Worm (Caenorhabditis elegans) whole organism, L4 larva: Measurements from ENCODE around the gene ZK355.8.

Experiments used
- F10B5.3 ChIP-seq: sonication (generic microtip); optimal IDR thresholded peaks from 2 replicates; lab custom pipeline; 2016; ENCODE audit warnings: mild to moderate bottlenecking, missing genetic modification characterization, missing compliant biosample characterization
- F26F4.8 ChIP-seq: fragments of 200-800 bp; sonication (Bioruptor generic); conservative IDR thresholded peaks from 2 replicates; pipeline ENCODE4 v1.3.6; 2022; ENCODE audit warnings: missing genetic modification characterization, missing compliant biosample characterization
- F37D6.2 ChIP-seq: sonication (generic microtip); optimal IDR thresholded peaks from 2 replicates; lab custom pipeline; 2016; ENCODE audit warnings: mild to moderate bottlenecking, missing genetic modification characterization, missing compliant biosample characterization
- F44E2.7 ChIP-seq: fragments of 200-800 bp; sonication (Bioruptor generic); IDR thresholded peaks from 2 replicates; pipeline ENCODE4 v2.1.2; 2022; ENCODE audit warnings: missing genetic modification characterization, missing compliant biosample characterization
- F49E8.2 ChIP-seq: sonication (generic microtip); optimal IDR thresholded peaks from 2 replicates; lab custom pipeline; 2016; ENCODE audit warnings: missing compliant biosample characterization, mild to moderate bottlenecking, missing genetic modification characterization, borderline replicate concordance
- R02D3.7 ChIP-seq: fragments of 150-350 bp; sonication (generic microtip); optimal IDR thresholded peaks from 3 replicates; lab custom pipeline; 2014; ENCODE audit warnings: missing biosample characterization, missing genetic modification characterization
- Y48G9A.11 ChIP-seq: fragments of 200-800 bp; sonication (Bioruptor generic); IDR thresholded peaks from 2 replicates; pipeline ENCODE4 v1.3.6; 2022; ENCODE audit warnings: missing genetic modification reagents, missing genetic modification characterization, missing compliant biosample characterization
- Y5F2A.4 ChIP-seq: fragments of 200-800 bp; sonication (Bioruptor generic); optimal IDR thresholded peaks from 2 replicates; lab custom pipeline; 2018; ENCODE audit warnings: mild to moderate bottlenecking, missing genetic modification characterization, missing compliant biosample characterization
- Y75B8A.6 ChIP-seq: fragments of 200-800 bp; sonication (Bioruptor generic); IDR thresholded peaks from 2 replicates; pipeline ENCODE4 v1.3.6; 2022; ENCODE audit warnings: missing genetic modification reagents, missing genetic modification characterization, missing compliant biosample characterization
- attf-4 ChIP-seq: sonication (generic microtip); optimal IDR thresholded peaks from 3 replicates; lab custom pipeline; 2017; ENCODE audit warnings: missing biosample characterization, missing genetic modification characterization
- ceh-20 ChIP-seq: fragments of 200-800 bp; sonication (Bioruptor generic); IDR thresholded peaks from 2 replicates; pipeline ENCODE4 v1.3.6; 2022; ENCODE audit warnings: missing genetic modification reagents, missing genetic modification characterization, missing compliant biosample characterization
- ceh-62 ChIP-seq: sonication (generic microtip); optimal IDR thresholded peaks from 2 replicates; lab custom pipeline; 2017; ENCODE audit warnings: missing biosample characterization, missing genetic modification characterization
- ceh-82 ChIP-seq: sonication (generic microtip); optimal IDR thresholded peaks from 2 replicates; lab custom pipeline; 2017; ENCODE audit warnings: missing biosample characterization, missing genetic modification characterization
- cey-2 ChIP-seq: sonication (generic microtip); optimal IDR thresholded peaks from 3 replicates; lab custom pipeline; 2017; ENCODE audit warnings: missing genetic modification characterization, mild to moderate bottlenecking, missing compliant biosample characterization, antibody characterized with exemption, borderline replicate concordance; ENCODE audit not compliant: insufficient read depth
- daf-16 ChIP-seq, 3 experiments: sonication (generic microtip); optimal IDR thresholded peaks; 2 replicates each; lab custom pipeline; 2016 to 2017; ENCODE audit warnings: missing genetic modification characterization in 3 of 3, missing genetic modification reagents in 3 of 3, mild to moderate bottlenecking in 2 of 3, missing compliant biosample characterization in 2 of 3, missing biosample characterization in 1 of 3, moderate library complexity in 1 of 3
- dmd-8 ChIP-seq: fragments of 200-800 bp; sonication (Bioruptor generic); IDR thresholded peaks from 2 replicates; pipeline ENCODE4 v1.3.6; 2022; ENCODE audit warnings: missing genetic modification characterization, missing compliant biosample characterization
- dpl-1 ChIP-seq: fragments of 150-350 bp; optimal IDR thresholded peaks from 2 replicates; lab custom pipeline; 2014; ENCODE audit warnings: missing biosample characterization, missing genetic modification reagents, missing genetic modification characterization
- duxl-1 ChIP-seq: sonication (generic microtip); optimal IDR thresholded peaks from 2 replicates; lab custom pipeline; 2016; ENCODE audit warnings: mild to moderate bottlenecking, missing genetic modification characterization, moderate library complexity, missing compliant biosample characterization; ENCODE audit not compliant: poor library complexity
- egl-43 ChIP-seq: fragments of 200-800 bp; sonication (Bioruptor generic); IDR thresholded peaks from 2 replicates; pipeline ENCODE4 v1.3.6; 2022; ENCODE audit warnings: missing genetic modification reagents, missing genetic modification characterization, missing compliant biosample characterization
- fos-1 ChIP-seq: fragments of 150-350 bp; optimal IDR thresholded peaks from 2 replicates; lab custom pipeline; 2014; ENCODE audit warnings: missing biosample characterization, missing genetic modification characterization
- lin-15B ChIP-seq: fragments of 150-350 bp; sonication (generic microtip); optimal IDR thresholded peaks from 3 replicates; lab custom pipeline; 2014; ENCODE audit warnings: missing biosample characterization, missing genetic modification characterization
- lin-29 ChIP-seq: fragments of 200-800 bp; sonication (Bioruptor generic); IDR thresholded peaks from 2 replicates; pipeline ENCODE4 v1.3.6; 2022; ENCODE audit warnings: missing genetic modification reagents, missing genetic modification characterization, missing compliant biosample characterization
- lin-38 ChIP-seq: fragments of 200-800 bp; sonication (Bioruptor generic); IDR thresholded peaks from 2 replicates; pipeline ENCODE4 v1.3.6; 2022; ENCODE audit warnings: missing genetic modification reagents, missing genetic modification characterization, missing compliant biosample characterization
- lin-39 ChIP-seq: fragments of 150-350 bp; optimal IDR thresholded peaks from 2 replicates; lab custom pipeline; 2014; ENCODE audit warnings: missing biosample characterization, missing genetic modification reagents, missing genetic modification characterization
- lsy-2 ChIP-seq, 2 experiments: fragments of 150-350 bp in 1 of 2; sonication (generic microtip) in 1 of 2; optimal IDR thresholded peaks; 2 replicates each; lab custom pipeline; 2014 to 2017; ENCODE audit warnings: missing biosample characterization in 2 of 2, missing genetic modification characterization in 2 of 2
- madf-9 ChIP-seq: fragments of 200-800 bp; sonication (Bioruptor generic); conservative IDR thresholded peaks from 2 replicates; pipeline ENCODE4 v1.3.6; 2022; ENCODE audit warnings: missing genetic modification reagents, missing genetic modification characterization, missing compliant biosample characterization
- mdl-1 ChIP-seq, 2 experiments: fragments of 150-350 bp in 1 of 2; sonication (generic microtip) in 1 of 2; optimal IDR thresholded peaks; 2 replicates each; lab custom pipeline; 2014 to 2017; ENCODE audit warnings: missing biosample characterization in 2 of 2, missing genetic modification characterization in 2 of 2
- mdt-29 ChIP-seq: fragments of 200-800 bp; sonication (Bioruptor generic); IDR thresholded peaks from 2 replicates; pipeline ENCODE4 v1.3.6; 2022; ENCODE audit warnings: missing genetic modification reagents, missing genetic modification characterization, missing compliant biosample characterization
- mep-1 ChIP-seq: fragments of 150-350 bp; sonication (generic microtip); optimal IDR thresholded peaks from 3 replicates; lab custom pipeline; 2014; ENCODE audit warnings: missing biosample characterization, missing genetic modification characterization
- mxl-3 ChIP-seq: fragments of 200-800 bp; sonication (Bioruptor generic); optimal IDR thresholded peaks from 2 replicates; lab custom pipeline; 2018; ENCODE audit warnings: mild to moderate bottlenecking, missing genetic modification characterization, missing compliant biosample characterization
- nhr-111 ChIP-seq: fragments of 200-800 bp; sonication (Bioruptor generic); optimal IDR thresholded peaks from 2 replicates; lab custom pipeline; 2018; ENCODE audit warnings: mild to moderate bottlenecking, missing genetic modification characterization, missing compliant biosample characterization
- nhr-237 ChIP-seq: sonication (generic microtip); optimal IDR thresholded peaks from 2 replicates; lab custom pipeline; 2017; ENCODE audit warnings: missing biosample characterization, missing genetic modification characterization
- nhr-25 ChIP-seq: sonication (generic microtip); optimal IDR thresholded peaks from 2 replicates; lab custom pipeline; 2017; ENCODE audit warnings: missing genetic modification characterization, mild to moderate bottlenecking, missing compliant biosample characterization, antibody characterized with exemption, moderate library complexity, borderline replicate concordance; ENCODE audit not compliant: insufficient read depth
- nhr-42 ChIP-seq: fragments of 200-800 bp; sonication (Bioruptor generic); IDR thresholded peaks from 2 replicates; pipeline ENCODE4 v1.3.6; 2022; ENCODE audit warnings: missing genetic modification characterization, missing compliant biosample characterization
- nhr-48 ChIP-seq: sonication (generic microtip); optimal IDR thresholded peaks from 2 replicates; lab custom pipeline; 2016; ENCODE audit warnings: mild to moderate bottlenecking, missing genetic modification characterization, missing compliant biosample characterization
- nhr-6 ChIP-seq: fragments of 150-350 bp; optimal IDR thresholded peaks from 2 replicates; lab custom pipeline; 2014; ENCODE audit warnings: missing biosample characterization, missing genetic modification characterization
- nhr-77 ChIP-seq: fragments of 150-350 bp; optimal IDR thresholded peaks from 2 replicates; lab custom pipeline; 2014; ENCODE audit warnings: missing biosample characterization, missing genetic modification characterization
- php-3 ChIP-seq: fragments of 200-800 bp; sonication (Bioruptor generic); IDR thresholded peaks from 2 replicates; pipeline ENCODE4 v1.3.6; 2022; ENCODE audit warnings: missing genetic modification reagents, missing genetic modification characterization, missing compliant biosample characterization
- pqm-1 ChIP-seq: sonication (generic microtip); optimal IDR thresholded peaks from 2 replicates; lab custom pipeline; 2017; ENCODE audit warnings: missing biosample characterization, missing genetic modification characterization
- rbr-2 ChIP-seq: sonication (generic microtip); optimal IDR thresholded peaks from 2 replicates; lab custom pipeline; 2016; ENCODE audit warnings: missing genotype, missing genetic modification characterization, missing compliant biosample characterization
- saeg-2 ChIP-seq: fragments of 200-800 bp; sonication (Bioruptor generic); IDR thresholded peaks from 2 replicates; pipeline ENCODE4 v1.3.6; 2022; ENCODE audit warnings: missing genetic modification reagents, missing genetic modification characterization, missing compliant biosample characterization
- sdz-12 ChIP-seq: fragments of 200-800 bp; sonication (Bioruptor generic); optimal IDR thresholded peaks from 2 replicates; lab custom pipeline; 2018; ENCODE audit warnings: mild to moderate bottlenecking, missing genetic modification characterization, missing compliant biosample characterization
- skn-1 ChIP-seq: fragments of 150-350 bp; optimal IDR thresholded peaks from 2 replicates; lab custom pipeline; 2014; ENCODE audit warnings: missing biosample characterization, missing genetic modification characterization
- unc-39 ChIP-seq: sonication (generic microtip); optimal IDR thresholded peaks from 2 replicates; lab custom pipeline; 2017; ENCODE audit warnings: missing biosample characterization, missing genetic modification characterization
- unc-62 ChIP-seq, 3 experiments: fragments of 150-350 bp in 1 of 3; sonication (generic microtip); optimal IDR thresholded peaks in 2 of 3; peaks in 1 of 3; 1 replicate in 1 of 3; 2 replicates in 2 of 3; lab custom pipeline; 2014 to 2017; ENCODE audit warnings: missing biosample characterization in 3 of 3, missing genetic modification characterization in 3 of 3, missing genetic modification reagents in 3 of 3, missing genotype in 1 of 3
- vab-7 ChIP-seq: fragments of 200-800 bp; sonication (Bioruptor generic); IDR thresholded peaks from 2 replicates; pipeline ENCODE4 v1.3.6; 2022; ENCODE audit warnings: missing genetic modification reagents, missing genetic modification characterization, missing compliant biosample characterization
- zfp-2 ChIP-seq: sonication (generic microtip); optimal IDR thresholded peaks from 2 replicates; lab custom pipeline; 2016; ENCODE audit warnings: mild to moderate bottlenecking, missing genetic modification characterization, missing compliant biosample characterization
- zip-11 ChIP-seq: fragments of 200-800 bp; sonication (Bioruptor generic); IDR thresholded peaks from 2 replicates; pipeline ENCODE4 v1.3.6; 2022; ENCODE audit warnings: missing genetic modification characterization, missing compliant biosample characterization
- zip-2 ChIP-seq: fragments of 150-350 bp; optimal IDR thresholded peaks from 2 replicates; lab custom pipeline; 2014; ENCODE audit warnings: missing biosample characterization, missing genetic modification characterization
- ztf-7 ChIP-seq: fragments of 150-350 bp; optimal IDR thresholded peaks from 2 replicates; lab custom pipeline; 2014; ENCODE audit warnings: missing biosample characterization, missing genetic modification characterization

ZK355.8 gene

DNA sequence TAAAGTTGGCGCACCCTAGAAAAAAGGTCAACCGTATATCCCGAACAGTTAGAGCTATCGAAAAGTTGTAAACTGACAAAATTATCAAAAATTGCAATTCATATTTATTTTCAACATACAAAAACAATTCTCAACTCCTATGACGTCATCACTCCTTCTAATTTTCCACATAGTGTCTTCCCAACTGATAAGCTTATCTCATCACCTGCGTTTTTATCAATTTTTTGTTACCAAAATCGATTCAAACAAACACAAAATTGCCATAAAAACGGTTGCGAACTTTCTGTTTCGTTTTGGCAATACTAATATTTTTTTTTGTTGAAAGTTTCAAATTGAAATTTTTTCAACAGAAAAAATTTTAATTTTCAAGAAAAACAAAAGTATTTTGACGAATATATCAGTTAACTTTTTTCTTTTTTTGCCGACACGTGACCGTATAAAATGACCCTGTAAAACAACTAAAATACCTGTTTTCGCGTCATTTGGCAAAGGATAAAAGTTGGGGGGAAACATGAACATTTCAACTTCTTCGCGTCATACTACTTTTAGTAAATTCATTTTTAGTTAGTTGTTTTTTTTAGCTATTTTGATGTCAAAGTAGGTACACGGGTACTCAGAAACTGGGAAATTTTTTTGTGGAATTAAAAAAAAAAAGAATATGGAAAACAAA, 48.1 kb downstream of the ZK355.8 start (continued):
- no peak for TF ChIP-seq Y48G9A.11 (GFP tag; lab: Robert Waterston, UW)
- TF ChIP-seq sdz-12 (GFP tag; lab: Kevin White, UChicago) = no peak
- TF ChIP-seq cey-2 (tag; lab: Kevin White, UChicago) = no peak
- TF ChIP-seq dpl-1 (GFP tag; lab: Kevin White, UChicago) = peak; percentile 3
- no peak for TF ChIP-seq dmd-8 (GFP tag; lab: Robert Waterston, UW)
- no peak for TF ChIP-seq skn-1 (tag; lab: Kevin White, UChicago)
- TF ChIP-seq nhr-6 (tag; lab: Kevin White, UChicago) = no peak
- no peak for TF ChIP-seq saeg-2 (GFP tag; lab: Robert Waterston, UW)
- TF ChIP-seq Y5F2A.4 (GFP tag; lab: Kevin White, UChicago) = no peak
- TF ChIP-seq madf-9 (GFP tag; lab: Robert Waterston, UW) = no peak
- no peak for TF ChIP-seq fos-1 (tag; lab: Kevin White, UChicago)
- TF ChIP-seq egl-43 = no peak
- TF ChIP-seq nhr-25 (tag; lab: Kevin White, UChicago) = no peak
- no peak for TF ChIP-seq mdt-29 (GFP tag; lab: Robert Waterston, UW)
- TF ChIP-seq ceh-82 = no peak
- no peak for TF ChIP-seq nhr-237 (tag; lab: Kevin White, UChicago)
- TF ChIP-seq vab-7 (GFP tag; lab: Robert Waterston, UW) = no peak
- TF ChIP-seq lin-29 = no peak
- TF ChIP-seq pqm-1 (tag; lab: Kevin White, UChicago) = peak; percentile 89
- TF ChIP-seq F37D6.2 = no peak
- TF ChIP-seq php-3 = peak; percentile 39; the same call in 1 of the 2 replicates
- peak in 1 of 2 experiments; percentile 4 for TF ChIP-seq lsy-2 (tag; optimal IDR thresholded peaks at IDR 0.05; lab: Kevin White, UChicago)
- TF ChIP-seq nhr-48 = no peak
- TF ChIP-seq unc-62 (GFP tag; optimal IDR thresholded peaks at IDR 0.05 in 1 of 2; lab: Kevin White, UChicago) = no peak
- no peak for TF ChIP-seq unc-62 (tag; optimal IDR thresholded peaks at IDR 0.05; lab: Kevin White, UChicago)
- TF ChIP-seq nhr-111 = no peak
- no peak for TF ChIP-seq ceh-20 (GFP tag; lab: Robert Waterston, UW)
- TF ChIP-seq R02D3.7 (tag; lab: Kevin White, UChicago) = no peak
- TF ChIP-seq F49E8.2 = no peak
- TF ChIP-seq daf-16 (GFP tag; optimal IDR thresholded peaks at IDR 0.05; lab: Kevin White, UChicago) = no peak
- TF ChIP-seq daf-16 (tag; optimal IDR thresholded peaks at IDR 0.05; lab: Kevin White, UChicago) = peak; percentile 84
- no peak for TF ChIP-seq F26F4.8 (GFP tag; lab: Robert Waterston, UW)
- peak; percentile 65 for TF ChIP-seq nhr-77 (tag; lab: Kevin White, UChicago)
- no peak for TF ChIP-seq F44E2.7
- TF ChIP-seq zip-11 (GFP tag; lab: Robert Waterston, UW) = no peak
- no peak for TF ChIP-seq lin-15B (tag; lab: Kevin White, UChicago)
- no peak for TF ChIP-seq nhr-42 (GFP tag; lab: Robert Waterston, UW)
- TF ChIP-seq lin-38 (GFP tag; lab: Robert Waterston, UW) = no peak
- TF ChIP-seq ztf-7 = no peak
- peak in 1 of 2 experiments; percentile 12 for TF ChIP-seq mdl-1 (tag; optimal IDR thresholded peaks at IDR 0.05; lab: Kevin White, UChicago)
- no peak for TF ChIP-seq zip-2 (tag; lab: Kevin White, UChicago)
- no peak for TF ChIP-seq lin-39 (tag; lab: Kevin White, UChicago)
- TF ChIP-seq F10B5.3 (tag; lab: Kevin White, UChicago) = no peak
- no peak for TF ChIP-seq attf-4 (tag; lab: Kevin White, UChicago)
- TF ChIP-seq zfp-2 (tag; lab: Kevin White, UChicago) = no peak
- TF ChIP-seq ceh-62 (tag; lab: Kevin White, UChicago) = no peak
- TF ChIP-seq Y75B8A.6 (GFP tag; lab: Robert Waterston, UW) = no peak
- TF ChIP-seq duxl-1 (tag; lab: Kevin White, UChicago) = no peak
- no peak for TF ChIP-seq unc-39 (tag; lab: Kevin White, UChicago)
- TF ChIP-seq rbr-2 (tag; lab: Kevin White, UChicago) = no peak
- TF ChIP-seq mxl-3 (GFP tag; lab: Kevin White, UChicago) = peak; percentile 2
- peak; percentile 37 for TF ChIP-seq mep-1 (tag; lab: Kevin White, UChicago)
